Worm (Caenorhabditis elegans) whole organism, late embryonic: ENCODE data around the gene F28A12.3.

Experiments used
- C08G9.2 ChIP-seq: sonication (generic microtip); optimal IDR thresholded peaks from 2 replicates; lab custom pipeline; 2016; ENCODE audit warnings: mild to moderate bottlenecking, missing genetic modification characterization, moderate library complexity, missing compliant biosample characterization
- K02D7.2 ChIP-seq: sonication (generic microtip); optimal IDR thresholded peaks from 2 replicates; lab custom pipeline; 2017; ENCODE audit warnings: mild to moderate bottlenecking, missing genetic modification characterization, missing compliant biosample characterization
- K09A11.1 ChIP-seq: sonication (generic microtip); optimal IDR thresholded peaks from 2 replicates; lab custom pipeline; 2017; ENCODE audit warnings: antibody characterized with exemption, mild to moderate bottlenecking, missing genetic modification characterization, missing compliant biosample characterization; ENCODE audit not compliant: insufficient read depth
- Y22D7AL.16 ChIP-seq: sonication (generic microtip); optimal IDR thresholded peaks from 2 replicates; lab custom pipeline; 2016; ENCODE audit warnings: missing genetic modification characterization, missing compliant biosample characterization
- ahr-1 ChIP-seq: sonication (generic microtip); optimal IDR thresholded peaks from 2 replicates; lab custom pipeline; 2016; ENCODE audit warnings: missing genetic modification characterization, missing compliant biosample characterization
- ama-1 ChIP-seq: fragments of 150-350 bp; optimal IDR thresholded peaks from 2 replicates; lab custom pipeline; 2014
- ceh-14 ChIP-seq: sonication (generic microtip); optimal IDR thresholded peaks from 2 replicates; lab custom pipeline; 2016; ENCODE audit warnings: missing genotype, missing genetic modification characterization, missing compliant biosample characterization
- ceh-18 ChIP-seq: sonication (generic microtip); optimal IDR thresholded peaks from 2 replicates; lab custom pipeline; 2016; ENCODE audit warnings: missing genetic modification characterization, missing compliant biosample characterization
- ceh-19 ChIP-seq: fragments of 200-800 bp; sonication (Bioruptor generic); optimal IDR thresholded peaks from 2 replicates; lab custom pipeline; 2018; ENCODE audit warnings: mild to moderate bottlenecking, missing genetic modification characterization, missing compliant biosample characterization
- ceh-24 ChIP-seq: sonication (generic microtip); optimal IDR thresholded peaks from 2 replicates; lab custom pipeline; 2016; ENCODE audit warnings: mild to moderate bottlenecking, missing genetic modification characterization, missing compliant biosample characterization
- ceh-30 ChIP-seq: fragments of 150-350 bp; optimal IDR thresholded peaks from 2 replicates; lab custom pipeline; 2014; ENCODE audit warnings: missing biosample characterization, missing genetic modification characterization
- ceh-31 ChIP-seq: sonication (generic microtip); optimal IDR thresholded peaks from 2 replicates; lab custom pipeline; 2016; ENCODE audit warnings: missing genetic modification characterization, missing compliant biosample characterization
- ceh-45 ChIP-seq: fragments of 200-800 bp; sonication (Bioruptor generic); IDR thresholded peaks from 2 replicates; pipeline ENCODE4 v1.3.6; 2022; ENCODE audit warnings: missing genetic modification reagents, missing genetic modification characterization, missing compliant biosample characterization
- ceh-48 ChIP-seq: sonication (generic microtip); optimal IDR thresholded peaks from 2 replicates; lab custom pipeline; 2016; ENCODE audit warnings: missing genetic modification characterization, inconsistent platforms, missing compliant biosample characterization
- ceh-9 ChIP-seq: sonication (generic microtip); optimal IDR thresholded peaks from 2 replicates; lab custom pipeline; 2016; ENCODE audit warnings: mild to moderate bottlenecking, missing genetic modification characterization, inconsistent platforms, missing compliant biosample characterization
- che-1 ChIP-seq: sonication (generic microtip); optimal IDR thresholded peaks from 2 replicates; lab custom pipeline; 2016; ENCODE audit warnings: mild to moderate bottlenecking, missing genetic modification characterization, missing compliant biosample characterization
- dmd-4 ChIP-seq: sonication (generic microtip); optimal IDR thresholded peaks from 2 replicates; lab custom pipeline; 2016; ENCODE audit warnings: borderline replicate concordance, missing genetic modification characterization, missing compliant biosample characterization
- dve-1 ChIP-seq: sonication (generic microtip); optimal IDR thresholded peaks from 2 replicates; lab custom pipeline; 2017; ENCODE audit warnings: antibody characterized with exemption, mild to moderate bottlenecking, missing genetic modification characterization, missing compliant biosample characterization
- elt-4 ChIP-seq: sonication (generic microtip); optimal IDR thresholded peaks from 2 replicates; lab custom pipeline; 2016; ENCODE audit warnings: missing genetic modification characterization, missing compliant biosample characterization
- eyg-1 ChIP-seq: sonication (generic microtip); optimal IDR thresholded peaks from 2 replicates; lab custom pipeline; 2016; ENCODE audit warnings: missing genotype, missing genetic modification characterization, missing compliant biosample characterization
- fax-1 ChIP-seq: sonication (generic microtip); optimal IDR thresholded peaks from 2 replicates; lab custom pipeline; 2016; ENCODE audit warnings: missing genotype, missing genetic modification characterization, missing compliant biosample characterization
- fkh-10 ChIP-seq: fragments of 150-350 bp; optimal IDR thresholded peaks from 2 replicates; lab custom pipeline; 2014; ENCODE audit warnings: missing biosample characterization, missing genetic modification reagents, missing genetic modification characterization
- fkh-6 ChIP-seq: sonication (generic microtip); optimal IDR thresholded peaks from 2 replicates; lab custom pipeline; 2016; ENCODE audit warnings: missing genetic modification characterization, missing compliant biosample characterization
- gmeb-2 ChIP-seq: sonication (generic microtip); optimal IDR thresholded peaks from 2 replicates; lab custom pipeline; 2016; ENCODE audit warnings: missing genetic modification characterization, inconsistent platforms, missing compliant biosample characterization
- hlh-13 ChIP-seq: fragments of 200-800 bp; sonication (Bioruptor generic); optimal IDR thresholded peaks from 2 replicates; lab custom pipeline; 2018; ENCODE audit warnings: mild to moderate bottlenecking, missing genetic modification characterization, missing compliant biosample characterization
- hlh-15 ChIP-seq: sonication (generic microtip); optimal IDR thresholded peaks from 2 replicates; lab custom pipeline; 2016; ENCODE audit warnings: missing genetic modification characterization, missing compliant biosample characterization
- hlh-30 ChIP-seq: sonication (generic microtip); optimal IDR thresholded peaks from 2 replicates; lab custom pipeline; 2017; ENCODE audit warnings: antibody characterized with exemption, missing genetic modification characterization, missing compliant biosample characterization; ENCODE audit not compliant: insufficient read depth
- hlh-8 ChIP-seq: sonication (generic microtip); optimal IDR thresholded peaks from 2 replicates; lab custom pipeline; 2016; ENCODE audit warnings: missing genotype, missing genetic modification characterization, missing compliant biosample characterization
- nfya-1 ChIP-seq: sonication (generic microtip); optimal IDR thresholded peaks from 2 replicates; lab custom pipeline; 2017; ENCODE audit warnings: missing genetic modification characterization, mild to moderate bottlenecking, missing compliant biosample characterization, antibody characterized with exemption, moderate library complexity
- nhr-232 ChIP-seq: sonication (generic microtip); optimal IDR thresholded peaks from 2 replicates; lab custom pipeline; 2016; ENCODE audit warnings: missing genetic modification characterization, missing compliant biosample characterization
- npax-4 ChIP-seq: sonication (generic microtip); optimal IDR thresholded peaks from 2 replicates; lab custom pipeline; 2016; ENCODE audit warnings: missing genetic modification characterization, missing compliant biosample characterization
- odd-2 ChIP-seq: sonication (generic microtip); optimal IDR thresholded peaks from 2 replicates; lab custom pipeline; 2017; ENCODE audit warnings: antibody characterized with exemption, mild to moderate bottlenecking, missing genetic modification characterization, missing compliant biosample characterization
- pax-1 ChIP-seq: fragments of 150-350 bp; optimal IDR thresholded peaks from 2 replicates; lab custom pipeline; 2014; ENCODE audit warnings: missing biosample characterization, missing genetic modification characterization
- pha-2 ChIP-seq: sonication (generic microtip); optimal IDR thresholded peaks from 2 replicates; lab custom pipeline; 2017; ENCODE audit warnings: mild to moderate bottlenecking, missing genetic modification characterization, missing compliant biosample characterization
- pros-1 ChIP-seq: fragments of 150-350 bp; optimal IDR thresholded peaks from 2 replicates; lab custom pipeline; 2014; ENCODE audit warnings: missing biosample characterization, missing genetic modification reagents, missing genetic modification characterization
- rnt-1 ChIP-seq: sonication (generic microtip); optimal IDR thresholded peaks from 2 replicates; lab custom pipeline; 2016; ENCODE audit warnings: missing genetic modification characterization, missing compliant biosample characterization
- sdc-2 ChIP-seq: sonication (generic microtip); optimal IDR thresholded peaks from 2 replicates; lab custom pipeline; 2016; ENCODE audit warnings: missing genotype, missing genetic modification characterization, missing compliant biosample characterization
- sox-4 ChIP-seq: sonication (generic microtip); optimal IDR thresholded peaks from 2 replicates; lab custom pipeline; 2017; ENCODE audit warnings: mild to moderate bottlenecking, missing genetic modification characterization, inconsistent platforms, missing compliant biosample characterization
- syd-9 ChIP-seq: sonication (generic microtip); optimal IDR thresholded peaks from 2 replicates; lab custom pipeline; 2016; ENCODE audit warnings: mild to moderate bottlenecking, missing genetic modification characterization, moderate library complexity, missing compliant biosample characterization
- tbx-2 ChIP-seq: sonication (generic microtip); optimal IDR thresholded peaks from 2 replicates; lab custom pipeline; 2016; ENCODE audit warnings: missing genetic modification characterization, missing compliant biosample characterization
- tbx-7 ChIP-seq: sonication (generic microtip); optimal IDR thresholded peaks from 2 replicates; lab custom pipeline; 2016; ENCODE audit warnings: missing genotype, missing genetic modification characterization, missing compliant biosample characterization
- ttx-3 ChIP-seq: sonication (generic microtip); optimal IDR thresholded peaks from 2 replicates; lab custom pipeline; 2016; ENCODE audit warnings: missing genetic modification reagents, missing genetic modification characterization, missing compliant biosample characterization
- unc-3 ChIP-seq, 2 experiments: fragments of 200-800 bp in 1 of 2; sonication (Bioruptor generic) in 1 of 2; sonication (generic microtip) in 1 of 2; conservative IDR thresholded peaks in 1 of 2; optimal IDR thresholded peaks in 1 of 2; 2 replicates each; pipeline versions ENCODE4 v1.3.6 to Lab custom; 2016 to 2022; ENCODE audit warnings: missing compliant biosample characterization in 2 of 2, missing genetic modification characterization in 2 of 2, missing genetic modification reagents in 1 of 2
- unc-55 ChIP-seq: sonication (generic microtip); optimal IDR thresholded peaks from 2 replicates; lab custom pipeline; 2017; ENCODE audit warnings: missing biosample characterization, missing genetic modification reagents, missing genetic modification characterization
- zip-5 ChIP-seq: sonication (generic microtip); optimal IDR thresholded peaks from 2 replicates; lab custom pipeline; 2016; ENCODE audit warnings: missing genetic modification characterization, missing compliant biosample characterization
- ztf-16 ChIP-seq: sonication (generic microtip); optimal IDR thresholded peaks from 2 replicates; lab custom pipeline; 2017; ENCODE audit warnings: missing genetic modification characterization, missing compliant biosample characterization

F28A12.3 gene

ce11 chrV:8631277-8631765 is 9.8 kb downstream of the F28A12.3 start, which contains the start of gene atg-18 (continued):
- TF ChIP-seq syd-9 (tag; lab: Kevin White, UChicago) (no peak), nfya-1 (tag; lab: Kevin White, UChicago) (peak; percentile 68), K02D7.2 (tag; lab: Kevin White, UChicago) (peak; percentile 36), sox-4 (tag; lab: Kevin White, UChicago) (peak; percentile 70), hlh-30 (tag; lab: Kevin White, UChicago) (peak; percentile 95), ceh-9 (tag; lab: Kevin White, UChicago) (no peak), K09A11.1 (tag; lab: Kevin White, UChicago) (peak; percentile 80), fax-1 (peak; percentile 50), dve-1 (tag; lab: Kevin White, UChicago) (no peak), sdc-2 (tag; lab: Kevin White, UChicago) (peak; percentile 21), ceh-45 (GFP tag; lab: Robert Waterston, UW) (no peak), rnt-1 (tag; lab: Kevin White, UChicago) (peak; percentile 41), ttx-3 (tag; lab: Kevin White, UChicago) (peak; percentile 65), ceh-30 (tag; lab: Kevin White, UChicago) (no peak), Y22D7AL.16 (tag; lab: Kevin White, UChicago) (no peak), tbx-7 (tag; lab: Kevin White, UChicago) (peak; percentile 2), ceh-24 (tag; lab: Kevin White, UChicago) (no peak), npax-4 (tag; lab: Kevin White, UChicago) (no peak), ceh-14 (tag; lab: Kevin White, UChicago) (peak; percentile 51), tbx-2 (tag; lab: Kevin White, UChicago) (peak; percentile 82), pha-2 (tag; lab: Kevin White, UChicago) (peak; percentile 14), zip-5 (tag; lab: Kevin White, UChicago) (no peak)

DNA sequence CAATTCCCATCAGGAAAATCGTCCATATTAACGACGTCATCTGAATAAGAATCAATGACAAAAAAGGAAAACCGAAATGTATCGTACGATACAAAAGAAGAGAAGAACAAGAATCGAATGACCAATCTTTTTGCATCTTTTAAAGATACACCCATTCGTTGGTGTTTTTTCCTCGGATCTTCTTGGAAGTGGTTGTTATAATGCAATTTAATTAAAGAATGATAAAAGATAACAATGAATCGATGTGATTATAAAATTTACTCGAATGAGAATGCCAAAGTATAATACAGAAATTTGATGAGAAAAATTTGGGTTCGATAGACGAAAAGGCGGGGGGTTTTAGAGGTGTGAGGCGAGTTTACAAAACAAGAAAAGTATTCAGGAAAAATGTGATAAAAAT is 12.1 kb downstream of the F28A12.3 start, which contains the start of gene F41E6.12:
F41E6.12 (minus strand) TSS at position 101 of the 400 bp plus-strand sequence.
- TF ChIP-seq rnt-1 (tag; lab: Kevin White, UChicago) = no peak
- no peak for TF ChIP-seq ztf-16 (tag; lab: Kevin White, UChicago)
- no peak for TF ChIP-seq che-1
- TF ChIP-seq pax-1 = no peak
- no peak for TF ChIP-seq fkh-10 (GFP tag; lab: Kevin White, UChicago)
- no peak for TF ChIP-seq C08G9.2 (tag; lab: Kevin White, UChicago)
- no peak for TF ChIP-seq Y22D7AL.16 (tag; lab: Kevin White, UChicago)
- TF ChIP-seq ceh-31 = no peak
- no peak for TF ChIP-seq sox-4 (tag; lab: Kevin White, UChicago)
- TF ChIP-seq nhr-232 (tag; lab: Kevin White, UChicago) = no peak
- TF ChIP-seq K09A11.1 (tag; lab: Kevin White, UChicago) = no peak
- TF ChIP-seq eyg-1 (tag; lab: Kevin White, UChicago) = no peak
- no peak for TF ChIP-seq unc-55 (GFP tag; lab: Kevin White, UChicago)
- no peak for TF ChIP-seq dmd-4 (tag; lab: Kevin White, UChicago)
- no peak for TF ChIP-seq elt-4 (tag; lab: Kevin White, UChicago)
- no peak for TF ChIP-seq odd-2 (tag; lab: Kevin White, UChicago)
- TF ChIP-seq ama-1 (lab: Kevin White, UChicago) = no peak
- TF ChIP-seq ceh-48 (tag; lab: Kevin White, UChicago) = no peak

ce11 chrV:8627580-8627979 is 13.6 kb downstream of the F28A12.3 start:
- TF ChIP-seq npax-4 (tag; lab: Kevin White, UChicago) = no peak
- no peak for TF ChIP-seq ama-1 (lab: Kevin White, UChicago)
- TF ChIP-seq unc-55 (GFP tag; lab: Kevin White, UChicago) = no peak
- TF ChIP-seq C08G9.2 (tag; lab: Kevin White, UChicago) = no peak
- TF ChIP-seq fkh-6 (tag; lab: Kevin White, UChicago) = no peak
- TF ChIP-seq hlh-13 (GFP tag; lab: Kevin White, UChicago) = no peak
- TF ChIP-seq ahr-1 (tag; lab: Kevin White, UChicago) = no peak
- no peak for TF ChIP-seq ceh-18 (tag; lab: Kevin White, UChicago)
- TF ChIP-seq gmeb-2 (tag; lab: Kevin White, UChicago) = no peak
- TF ChIP-seq ceh-19 (GFP tag; lab: Kevin White, UChicago) = no peak
- no peak for TF ChIP-seq pros-1
- TF ChIP-seq unc-3 (GFP tag; conservative IDR thresholded peaks at IDR 0.05; lab: Robert Waterston, UW) = no peak
- TF ChIP-seq unc-3 (tag; optimal IDR thresholded peaks at IDR 0.05; lab: Kevin White, UChicago) = no peak
- TF ChIP-seq hlh-15 (tag; lab: Kevin White, UChicago) = no peak
- no peak for TF ChIP-seq pha-2 (tag; lab: Kevin White, UChicago)
- no peak for TF ChIP-seq ceh-31
- TF ChIP-seq hlh-8 = no peak
